Fruit fly (Drosophila melanogaster) S2 (cell line): ENCODE measurements around the gene rasp.

Experiments
- CG8478 ChIP-seq: fragments of >200 bp; optimal IDR thresholded peaks from 2 replicates; lab custom pipeline; 2018
- CTCF ChIP-seq, 2 experiments: fragments of >200 bp; optimal IDR thresholded peaks; 2 replicates each; lab custom pipeline; 2018

DNA sequence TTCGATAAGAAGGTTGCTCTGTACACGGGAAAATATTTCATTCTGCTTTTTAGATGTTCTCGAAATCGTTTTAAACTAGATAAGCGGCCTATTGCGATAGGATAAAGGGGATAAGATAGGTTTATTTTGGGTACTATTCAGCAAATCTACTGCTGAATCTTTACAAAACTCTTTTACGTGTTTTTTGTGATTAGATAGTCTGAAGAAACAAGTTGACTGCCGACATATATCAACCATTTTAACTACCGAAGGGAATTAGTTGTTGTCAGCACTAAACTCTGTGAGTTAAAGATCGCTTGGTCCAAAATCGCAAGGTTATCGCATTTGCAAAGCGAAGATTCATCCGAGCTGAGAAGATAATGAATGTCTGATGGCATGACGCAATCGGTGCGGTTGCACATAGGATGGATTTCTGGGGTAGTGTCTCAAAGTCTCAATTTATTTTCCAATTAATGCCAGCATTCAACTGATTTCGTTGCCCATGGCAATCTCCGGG lies 4.3 kb downstream of the rasp start, which contains the start of gene Asciz:
- TF ChIP-seq CG8478 (lab: Kevin White, UChicago) (no peak), CTCF (optimal IDR thresholded peaks at IDR 0.05; lab: Kevin White, UChicago) (no peak)
